Fruit fly (Drosophila melanogaster) whole organism, wandering third instar larva: ENCODE measurements around the gene CG13032.

Experiments
- Abd-B ChIP-seq: fragments of >200 bp; optimal IDR thresholded peaks from 2 replicates; lab custom pipeline; 2017; ENCODE audit warnings: missing biosample characterization, missing genetic modification characterization
- CG32264 ChIP-seq: fragments of 200-800 bp; sonication (Bioruptor generic); optimal IDR thresholded peaks from 2 replicates; lab custom pipeline; 2016; ENCODE audit warnings: missing biosample characterization, missing genetic modification characterization
- CG9705 ChIP-seq: fragments of 200-800 bp; sonication (Bioruptor generic); optimal IDR thresholded peaks from 2 replicates; lab custom pipeline; 2018; ENCODE audit warnings: missing biosample characterization, mild to moderate bottlenecking, missing genetic modification characterization
- CrebA ChIP-seq: fragments of 200-800 bp; sonication (Bioruptor generic); optimal IDR thresholded peaks from 2 replicates; lab custom pipeline; 2016; ENCODE audit warnings: missing biosample characterization, mild to moderate bottlenecking, missing genetic modification characterization, borderline replicate concordance
- Dfd ChIP-seq: fragments of >200 bp; optimal IDR thresholded peaks from 2 replicates; lab custom pipeline; 2017; ENCODE audit warnings: missing biosample characterization, missing genetic modification characterization
- Dif ChIP-seq: fragments of 200-275, 200-300 bp; sonication (Bioruptor generic); optimal IDR thresholded peaks from 2 replicates; lab custom pipeline; 2018; ENCODE audit warnings: missing biosample characterization, missing genetic modification characterization; ENCODE audit not compliant: partially characterized antibody
- GATAd ChIP-seq: sonication (Bioruptor generic); optimal IDR thresholded peaks from 2 replicates; lab custom pipeline; 2016; ENCODE audit warnings: missing biosample characterization, missing genetic modification characterization
- HLH106 ChIP-seq: fragments of 200-800 bp; optimal IDR thresholded peaks from 3 replicates; lab custom pipeline; 2019; ENCODE audit warnings: missing biosample characterization, mild to moderate bottlenecking, missing genetic modification characterization, moderate library complexity
- Hnf4 ChIP-seq: fragments of 200-800 bp; sonication (Bioruptor generic); optimal IDR thresholded peaks from 2 replicates; lab custom pipeline; 2016; ENCODE audit warnings: missing biosample characterization, mild to moderate bottlenecking, missing genetic modification characterization
- Hr78 ChIP-seq: fragments of >200 bp; optimal IDR thresholded peaks from 2 replicates; lab custom pipeline; 2017; ENCODE audit warnings: missing biosample characterization, missing genetic modification characterization
- Hr83 ChIP-seq: fragments of 200-300 bp; sonication (Bioruptor generic); optimal IDR thresholded peaks from 2 replicates; lab custom pipeline; 2016; ENCODE audit warnings: missing biosample characterization, mild to moderate bottlenecking, missing genetic modification characterization, moderate library complexity; ENCODE audit not compliant: poor library complexity, severe bottlenecking
- Jra ChIP-seq: sonication (Bioruptor generic); optimal IDR thresholded peaks from 2 replicates; lab custom pipeline; 2016; ENCODE audit warnings: missing biosample characterization, missing genetic modification characterization
- Mio ChIP-seq: sonication (Bioruptor generic); optimal IDR thresholded peaks from 2 replicates; lab custom pipeline; 2016; ENCODE audit warnings: missing biosample characterization, missing genetic modification characterization
- Myc ChIP-seq: fragments of >200 bp; optimal IDR thresholded peaks from 2 replicates; lab custom pipeline; 2017
- N ChIP-seq: fragments of >200 bp; optimal IDR thresholded peaks from 2 replicates; lab custom pipeline; 2018; ENCODE audit warnings: missing biosample characterization, missing external identifiers, missing genetic modification characterization
- OdsH ChIP-seq: fragments of 200-800 bp; sonication (Bioruptor generic); optimal IDR thresholded peaks from 2 replicates; lab custom pipeline; 2016; ENCODE audit warnings: missing biosample characterization, mild to moderate bottlenecking, missing genetic modification characterization
- Rel ChIP-seq, 2 experiments: fragments of 200-800 bp; sonication (Bioruptor generic) in 1 of 2; optimal IDR thresholded peaks; 2 replicates in 1 of 2; 3 replicates in 1 of 2; lab custom pipeline; 2016 to 2019; ENCODE audit warnings: mild to moderate bottlenecking in 2 of 2, missing biosample characterization in 2 of 2, missing genetic modification characterization in 2 of 2, moderate library complexity in 1 of 2
- Sp1 ChIP-seq: fragments of 200-800 bp; sonication (Bioruptor generic); optimal IDR thresholded peaks from 3 replicates; lab custom pipeline; 2019; ENCODE audit warnings: missing biosample characterization, mild to moderate bottlenecking, missing genetic modification characterization, moderate library complexity
- Vsx2 ChIP-seq: fragments of 200-300, 225-300 bp; sonication (Bioruptor generic); optimal IDR thresholded peaks from 2 replicates; lab custom pipeline; 2018; ENCODE audit warnings: missing biosample characterization, missing genetic modification characterization; ENCODE audit not compliant: partially characterized antibody
- br ChIP-seq: fragments of 200-800 bp; sonication (Bioruptor generic); optimal IDR thresholded peaks from 2 replicates; lab custom pipeline; 2016; ENCODE audit warnings: missing biosample characterization, missing genetic modification characterization
- brk ChIP-seq: fragments of 200-800 bp; sonication (Bioruptor generic); optimal IDR thresholded peaks from 2 replicates; lab custom pipeline; 2016; ENCODE audit warnings: missing biosample characterization, mild to moderate bottlenecking, missing genetic modification characterization
- dl ChIP-seq, 2 experiments: fragments of 175-275, 200-275 bp in 1 of 2; fragments of 200-275 bp in 1 of 2; sonication (Bioruptor generic); optimal IDR thresholded peaks; lab custom pipeline; 2018; ENCODE audit warnings: mild to moderate bottlenecking in 2 of 2, missing biosample characterization in 2 of 2, missing genetic modification characterization in 2 of 2, moderate library complexity in 2 of 2; ENCODE audit not compliant: partially characterized antibody in 2 of 2, insufficient read depth in 1 of 2
- dmrt93B ChIP-seq: fragments of 200-800 bp; sonication (Bioruptor generic); optimal IDR thresholded peaks from 2 replicates; lab custom pipeline; 2018; ENCODE audit warnings: missing biosample characterization, mild to moderate bottlenecking, missing genetic modification characterization
- dsf ChIP-seq: sonication (Bioruptor generic); optimal IDR thresholded peaks from 2 replicates; lab custom pipeline; 2016; ENCODE audit warnings: missing biosample characterization, missing genetic modification characterization, borderline replicate concordance
- ey ChIP-seq: fragments of 200-800 bp; sonication (Bioruptor generic); optimal IDR thresholded peaks from 2 replicates; lab custom pipeline; 2016; ENCODE audit warnings: missing biosample characterization, missing genetic modification characterization
- foxo ChIP-seq, 2 experiments: fragments of 200-800 bp; sonication (Bioruptor generic); optimal IDR thresholded peaks; 2 replicates in 1 of 2; 3 replicates in 1 of 2; lab custom pipeline; 2016 to 2017; ENCODE audit warnings: missing biosample characterization in 2 of 2, missing genetic modification characterization in 2 of 2
- fru ChIP-seq: fragments of 200-800 bp; sonication (Bioruptor generic); optimal IDR thresholded peaks from 3 replicates; lab custom pipeline; 2016; ENCODE audit warnings: missing biosample characterization, mild to moderate bottlenecking, missing genetic modification characterization
- h ChIP-seq: fragments of 200-800 bp; sonication (Bioruptor generic); optimal IDR thresholded peaks from 3 replicates; lab custom pipeline; 2016; ENCODE audit warnings: missing biosample characterization, mild to moderate bottlenecking, missing genetic modification characterization
- jim ChIP-seq: fragments of 175-275, 200-325 bp; sonication (Bioruptor generic); optimal IDR thresholded peaks from 2 replicates; lab custom pipeline; 2016; ENCODE audit warnings: missing biosample characterization, mild to moderate bottlenecking, missing genetic modification characterization
- lola ChIP-seq: fragments of >200 bp; optimal IDR thresholded peaks from 2 replicates; lab custom pipeline; 2017; ENCODE audit warnings: missing biosample characterization, missing genetic modification characterization
- pan ChIP-seq: fragments of >200 bp; optimal IDR thresholded peaks from 2 replicates; lab custom pipeline; 2017
- psq ChIP-seq: fragments of 200-800 bp; sonication (Bioruptor generic); optimal IDR thresholded peaks from 3 replicates; lab custom pipeline; 2017; ENCODE audit warnings: missing biosample characterization, mild to moderate bottlenecking, missing genetic modification characterization, moderate library complexity
- rgr ChIP-seq: fragments of 200-800 bp; sonication (Bioruptor generic); optimal IDR thresholded peaks from 3 replicates; lab custom pipeline; 2016; ENCODE audit warnings: missing biosample characterization, mild to moderate bottlenecking, missing genetic modification characterization
- sage ChIP-seq: fragments of 200-800 bp; sonication (Bioruptor generic); optimal IDR thresholded peaks from 2 replicates; lab custom pipeline; 2016; ENCODE audit warnings: missing biosample characterization, mild to moderate bottlenecking, missing genetic modification characterization
- sv ChIP-seq: fragments of 200-800 bp; sonication (Bioruptor generic); optimal IDR thresholded peaks from 3 replicates; lab custom pipeline; 2016; ENCODE audit warnings: missing biosample characterization, missing genetic modification characterization
- tai ChIP-seq: sonication (Bioruptor generic); optimal IDR thresholded peaks from 2 replicates; lab custom pipeline; 2016; ENCODE audit warnings: missing biosample characterization, missing genetic modification characterization
- usp ChIP-seq: fragments of >200 bp; optimal IDR thresholded peaks from 2 replicates; lab custom pipeline; 2017; ENCODE audit warnings: missing biosample characterization, missing genetic modification characterization
- woc ChIP-seq: sonication (Bioruptor generic); optimal IDR thresholded peaks from 2 replicates; lab custom pipeline; 2016; ENCODE audit warnings: missing biosample characterization, mild to moderate bottlenecking, missing genetic modification characterization

CG13032 gene

dm6 chr3L:16646865-16647459 lies 26.8 kb upstream of the CG13032 start:
- TF ChIP-seq Dfd (GFP tag; lab: Kevin White, UChicago) (peak; percentile 99), GATAd (GFP tag; lab: Kevin White, UChicago) (no peak)

- TF ChIP-seq woc (GFP tag; lab: Kevin White, UChicago) (peak; percentile 28), Dfd (GFP tag; lab: Kevin White, UChicago) (no peak), Myc (peak; percentile 40), h (peak; percentile 86), GATAd (GFP tag; lab: Kevin White, UChicago) (no peak), dl (GFP tag; optimal IDR thresholded peaks at IDR 0.05; lab: Kevin White, UChicago; ENCODE audit: insufficient read depth in 1 of 2, partially characterized antibody in 2 of 2) (peak in 1 of 2 experiments; percentile 51), usp (no peak), tai (GFP tag; lab: Kevin White, UChicago) (peak; percentile 60), foxo (GFP tag; optimal IDR thresholded peaks at IDR 0.05; lab: Kevin White, UChicago) (peak in 1 of 2 experiments; percentile 78), pan (lab: Kevin White, UChicago) (no peak), Hr78 (GFP tag; lab: Kevin White, UChicago) (no peak), ey (GFP tag; lab: Kevin White, UChicago) (peak; percentile 53), sv (peak; percentile 27), br (GFP tag; lab: Kevin White, UChicago) (peak; percentile 59), dmrt93B (GFP tag; lab: Kevin White, UChicago) (peak; percentile 24), Abd-B (GFP tag; lab: Kevin White, UChicago) (no peak), brk (peak; percentile 22), CG32264 (GFP tag; lab: Kevin White, UChicago) (no peak), fru (GFP tag; lab: Kevin White, UChicago) (peak; percentile 72), Dif (no peak), Mio (GFP tag; lab: Kevin White, UChicago) (peak; percentile 30), lola (no peak), Hr83 (GFP tag; lab: Kevin White, UChicago) (peak; percentile 78), CG9705 (GFP tag; lab: Kevin White, UChicago) (peak; percentile 51), rgr (peak; percentile 80), CrebA (no peak), Sp1 (peak; percentile 60), N (no peak), Vsx2 (GFP tag; lab: Kevin White, UChicago) (no peak), HLH106 (tag; lab: Kevin White, UChicago) (peak; percentile 46), Jra (GFP tag; lab: Kevin White, UChicago) (peak; percentile 86), jim (GFP tag; lab: Kevin White, UChicago) (peak; percentile 18), Hnf4 (GFP tag; lab: Kevin White, UChicago) (peak; percentile 93), dsf (peak; percentile 1), psq (peak; percentile 39), Rel (GFP tag; optimal IDR thresholded peaks at IDR 0.05; lab: Kevin White, UChicago) (no peak), Rel (tag; optimal IDR thresholded peaks at IDR 0.05; lab: Kevin White, UChicago) (peak; percentile 51), sage (GFP tag; lab: Kevin White, UChicago) (no peak), OdsH (GFP tag; lab: Kevin White, UChicago) (peak; percentile 58)
These were observed 26.1 kb upstream of the CG13032 start, which contains the start of gene Abl for dm6 chr3L:16647578-16648113. Abl (minus strand) TSS chr3L:16647882.

- TF ChIP-seq usp (no peak), h (no peak), Dif (no peak), br (GFP tag; lab: Kevin White, UChicago) (no peak), psq (no peak), Hr83 (GFP tag; lab: Kevin White, UChicago) (no peak), sage (GFP tag; lab: Kevin White, UChicago) (no peak), Myc (no peak), fru (GFP tag; lab: Kevin White, UChicago) (no peak), CG9705 (GFP tag; lab: Kevin White, UChicago) (no peak), jim (GFP tag; lab: Kevin White, UChicago) (no peak), GATAd (GFP tag; lab: Kevin White, UChicago) (no peak), N (no peak), pan (lab: Kevin White, UChicago) (no peak), woc (GFP tag; lab: Kevin White, UChicago) (no peak), Jra (GFP tag; lab: Kevin White, UChicago) (no peak), HLH106 (tag; lab: Kevin White, UChicago) (no peak), OdsH (GFP tag; lab: Kevin White, UChicago) (no peak)
These were observed 23.7 kb upstream of the CG13032 start for dm6 chr3L:16650078-16650477.
